Worm (Caenorhabditis elegans) whole organism, mixed stage, embryonic: ENCODE data around the gene F38H4.5.
A peak's percentile ranks its signal among the peaks of the same experiment; 100 is the strongest.

Experiments used
- ces-1 ChIP-seq: fragments of 150-350 bp; optimal IDR thresholded peaks from 2 replicates; lab custom pipeline; 2014; ENCODE audit warnings: missing biosample characterization, missing genetic modification reagents, missing genetic modification characterization
- zip-8 ChIP-seq: fragments of 150-350 bp; optimal IDR thresholded peaks from 2 replicates; lab custom pipeline; 2014; ENCODE audit warnings: missing biosample characterization, missing genetic modification characterization
- ztf-11 ChIP-seq: fragments of 150-350 bp; optimal IDR thresholded peaks from 2 replicates; lab custom pipeline; 2014; ENCODE audit warnings: missing biosample characterization, missing genetic modification characterization

ce11 chrIV:11867652-11868232 is 15.8 kb downstream of the F38H4.5 start:
- TF ChIP-seq zip-8 (tag; lab: Kevin White, UChicago) (no peak), ztf-11 (tag; lab: Kevin White, UChicago) (no peak), ces-1 (peak; percentile 49)
